Worm (Caenorhabditis elegans): Measurements from ENCODE around the gene ncs-7.

DNA sequence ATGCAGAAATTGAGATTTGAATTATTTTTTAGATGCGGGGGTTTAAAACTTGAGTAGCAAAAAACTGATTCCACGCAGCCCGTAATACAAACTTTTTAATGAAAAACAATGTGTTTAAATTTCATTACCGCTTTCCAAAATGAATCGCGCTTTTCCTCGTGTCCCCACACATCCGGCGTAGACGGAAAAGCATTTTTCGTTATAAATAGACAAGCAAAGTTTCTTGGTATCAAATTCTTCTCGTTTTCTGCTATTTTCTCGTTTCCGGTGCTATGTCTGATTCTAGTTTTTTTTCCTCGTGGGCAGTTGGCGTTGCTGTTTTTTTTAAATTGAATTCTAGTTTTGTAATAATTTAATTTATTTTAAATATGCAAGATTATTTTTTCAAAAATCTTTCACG is 1.3 kb upstream of the ncs-7 start:
- TF ChIP-seq F49E8.2 (tag; optimal IDR thresholded peaks at IDR 0.05; ENCODE audit: insufficient read depth) (no peak), Y67H2A.10 (GFP tag; conservative IDR thresholded peaks at IDR 0.05) (no peak), F23B12.7 (tag; optimal IDR thresholded peaks at IDR 0.05; ENCODE audit: insufficient read depth) (no peak), ccch-3 (GFP tag; optimal IDR thresholded peaks at IDR 0.05) (no peak), C17E4.6 (GFP tag; IDR thresholded peaks at IDR 0.05) (no peak), Y53G8AR.9 (GFP tag; conservative IDR thresholded peaks at IDR 0.05) (no peak), F57C9.4 (tag; optimal IDR thresholded peaks at IDR 0.05) (no peak), egl-44 (GFP tag; IDR thresholded peaks at IDR 0.05) (no peak), him-1 (tag; optimal IDR thresholded peaks at IDR 0.05) (no peak), hlh-12 (tag; optimal IDR thresholded peaks at IDR 0.05) (no peak), ztf-3 (GFP tag; optimal IDR thresholded peaks at IDR 0.05) (no peak), pha-4 (tag; optimal IDR thresholded peaks at IDR 0.05) (no peak), chd-7 (tag; optimal IDR thresholded peaks at IDR 0.05) (no peak)
